Fruit fly (Drosophila melanogaster): ENCODE measurements around the gene pira.

Gene pira

DNA sequence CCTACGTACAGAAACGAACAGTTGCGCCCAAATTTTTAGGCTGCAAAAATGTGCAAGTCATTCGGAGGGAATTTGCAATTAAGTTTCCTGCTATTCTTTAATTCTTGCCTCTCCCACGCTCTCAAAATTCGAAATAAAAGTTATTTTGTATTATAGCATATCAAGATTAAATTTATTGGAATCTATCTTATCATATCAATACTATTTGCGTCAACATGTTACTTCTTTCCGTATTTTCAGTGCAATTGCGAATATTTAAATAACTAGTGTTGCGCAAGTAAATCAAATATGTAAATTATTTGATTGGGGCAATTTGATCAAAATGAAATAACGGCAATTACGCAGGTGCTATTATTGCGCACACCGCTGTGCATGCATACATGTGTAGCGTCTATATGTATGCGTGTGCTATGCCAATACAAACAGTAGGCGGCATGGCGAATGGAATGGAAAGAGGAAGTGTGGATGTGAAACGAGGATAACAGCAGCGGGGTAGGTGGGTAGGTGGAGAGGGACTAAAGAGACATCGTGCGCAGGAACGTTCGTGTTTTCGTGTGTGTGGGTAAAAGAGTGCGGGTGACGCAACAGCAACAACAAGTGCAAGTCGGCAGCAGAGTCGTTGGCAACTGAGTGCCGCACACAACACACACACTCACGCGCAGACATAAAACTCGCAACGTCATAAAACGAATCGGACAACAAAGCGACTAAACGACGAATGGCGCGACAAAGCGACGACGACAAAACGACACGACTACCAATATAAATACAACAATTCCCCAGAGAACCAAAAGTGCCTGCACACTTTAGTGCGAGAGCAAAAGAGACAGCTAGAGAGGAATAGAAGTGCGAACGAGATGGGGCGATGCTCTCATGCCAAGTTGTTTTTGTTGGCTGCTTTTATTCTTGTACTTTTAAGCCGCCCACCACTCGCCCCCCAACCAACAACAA lies 27.7 kb downstream of the pira start (continued):
- TF ChIP-seq Hr4 (GFP tag; optimal IDR thresholded peaks at IDR 0.05) = peak; percentile 93
- peak; percentile 90 for TF ChIP-seq CG6854 (GFP tag; optimal IDR thresholded peaks at IDR 0.05)
- peak; percentile 94 for TF ChIP-seq CG3032 (tag; optimal IDR thresholded peaks at IDR 0.05)
- peak; percentile 90 for TF ChIP-seq CG8319 (GFP tag; optimal IDR thresholded peaks at IDR 0.05)
- peak; percentile 95 for TF ChIP-seq CG11902 (GFP tag; optimal IDR thresholded peaks at IDR 0.05)
- peak; percentile 75 for TF ChIP-seq fd85E (GFP tag; optimal IDR thresholded peaks at IDR 0.05)
- TF ChIP-seq CG3919 (GFP tag; optimal IDR thresholded peaks at IDR 0.05) = peak; percentile 90
- peak; percentile 97 for TF ChIP-seq Sox15 (GFP tag; optimal IDR thresholded peaks at IDR 0.05)
- TF ChIP-seq dac (GFP tag; optimal IDR thresholded peaks at IDR 0.05) = peak; percentile 86
- TF ChIP-seq CG6808 (GFP tag; optimal IDR thresholded peaks at IDR 0.05) = peak; percentile 97
- peak; percentile 59 for TF ChIP-seq eg (GFP tag; IDR thresholded peaks at IDR 0.05)
- peak; percentile 77 for TF ChIP-seq fkh (GFP tag; optimal IDR thresholded peaks at IDR 0.05)
- peak; percentile 96 for TF ChIP-seq svp (GFP tag)
- peak; percentile 74; the same call in 2 of the 3 replicates for TF ChIP-seq CG8119 (GFP tag; IDR thresholded peaks at IDR 0.05)
- peak; percentile 86 for TF ChIP-seq CG16779 (tag; optimal IDR thresholded peaks at IDR 0.05)
- peak; percentile 55 for TF ChIP-seq CG1621 (tag; optimal IDR thresholded peaks at IDR 0.05)
- TF ChIP-seq OdsH (GFP tag; optimal IDR thresholded peaks at IDR 0.05) = peak; percentile 96
- TF ChIP-seq net (GFP tag; optimal IDR thresholded peaks at IDR 0.05) = peak; percentile 89
- TF ChIP-seq CG6792 (GFP tag; optimal IDR thresholded peaks at IDR 0.05) = peak; percentile 96
- TF ChIP-seq spab (GFP tag; optimal IDR thresholded peaks at IDR 0.05) = peak; percentile 91
- peak; percentile 97 for TF ChIP-seq pdm3 (GFP tag; optimal IDR thresholded peaks at IDR 0.05)
- TF ChIP-seq CG11762 (GFP tag; optimal IDR thresholded peaks at IDR 0.05; ENCODE audit: insufficient read depth) = peak; percentile 95
- TF ChIP-seq salr (GFP tag; optimal IDR thresholded peaks at IDR 0.05) = peak; percentile 79 to 95

DNA sequence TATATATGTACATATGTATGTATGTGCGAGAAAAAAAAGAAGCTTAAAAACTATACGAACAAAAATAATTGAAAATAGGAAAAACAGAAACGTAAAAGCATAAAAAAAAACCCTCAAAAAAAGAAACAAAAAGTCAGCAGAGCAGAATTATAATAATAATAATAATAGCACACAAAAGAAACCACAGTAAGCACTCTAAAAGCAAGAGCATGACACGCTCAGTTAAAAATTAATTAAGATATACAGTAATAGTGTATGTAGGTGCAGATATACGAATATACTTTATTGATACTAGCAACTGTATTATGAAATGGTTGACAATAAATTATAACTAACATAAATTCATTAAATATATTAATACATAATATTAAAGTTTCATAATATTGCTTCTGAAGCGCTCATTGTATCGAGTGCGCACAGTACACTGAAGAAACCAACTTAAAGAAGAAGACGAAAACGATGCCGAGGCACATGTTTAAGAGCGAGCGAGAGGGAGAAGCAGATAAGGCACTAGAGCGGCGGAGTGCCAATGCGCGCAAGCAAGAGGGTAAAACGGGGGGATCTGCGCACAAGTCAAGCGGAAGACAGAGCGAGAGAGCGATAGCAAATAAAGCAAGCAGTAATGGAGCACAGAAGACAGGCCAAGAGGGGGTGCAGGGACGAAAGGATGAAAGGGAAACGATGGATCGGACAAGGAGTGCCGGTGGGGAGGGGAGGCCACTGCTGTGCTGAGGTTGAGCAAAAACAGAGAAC lies 28.5 kb downstream of the pira start:
- peak; percentile 45 for TF ChIP-seq Gug (GFP tag; IDR thresholded peaks at IDR 0.05)
- no peak for TF ChIP-seq Eip93F (GFP tag; optimal IDR thresholded peaks at IDR 0.05)
- TF ChIP-seq Lpt (GFP tag; optimal IDR thresholded peaks at IDR 0.05) = peak; percentile 90
- TF ChIP-seq CG9139 (GFP tag; optimal IDR thresholded peaks at IDR 0.05) = peak; percentile 97
- peak; percentile 83 for TF ChIP-seq CG11294 (GFP tag; IDR thresholded peaks at IDR 0.05)
- no peak for TF ChIP-seq Eip75B (GFP tag; optimal IDR thresholded peaks at IDR 0.05)
- peak; percentile 69 for TF ChIP-seq CG11902 (GFP tag; optimal IDR thresholded peaks at IDR 0.05)
- peak; percentile 90 for TF ChIP-seq CG10631 (GFP tag; optimal IDR thresholded peaks at IDR 0.05)
- peak; percentile 87 for TF ChIP-seq achi (GFP tag; optimal IDR thresholded peaks at IDR 0.05)
- peak; percentile 54 for TF ChIP-seq CG6854 (GFP tag; optimal IDR thresholded peaks at IDR 0.05)
- TF ChIP-seq esn (GFP tag; optimal IDR thresholded peaks at IDR 0.05) = peak; percentile 80
- TF ChIP-seq spab (GFP tag; optimal IDR thresholded peaks at IDR 0.05) = peak; percentile 85
- TF ChIP-seq net (GFP tag; optimal IDR thresholded peaks at IDR 0.05) = peak; percentile 85
- TF ChIP-seq CG31627 (GFP tag; optimal IDR thresholded peaks at IDR 0.05) = peak; percentile 37
- peak; percentile 81 for TF ChIP-seq vri (GFP tag; optimal IDR thresholded peaks at IDR 0.05)
- TF ChIP-seq CG6276 (GFP tag; optimal IDR thresholded peaks at IDR 0.05) = peak; percentile 91
- peak; percentile 17 for TF ChIP-seq Hr39 (GFP tag; optimal IDR thresholded peaks at IDR 0.05)
- TF ChIP-seq CG3919 (GFP tag; optimal IDR thresholded peaks at IDR 0.05) = peak; percentile 78
- peak; percentile 91 for TF ChIP-seq CG8119 (GFP tag; IDR thresholded peaks at IDR 0.05)
- peak; percentile 76 for TF ChIP-seq CG6792 (GFP tag; optimal IDR thresholded peaks at IDR 0.05)
- TF ChIP-seq dac (GFP tag; optimal IDR thresholded peaks at IDR 0.05) = no peak
- TF ChIP-seq OdsH (GFP tag; optimal IDR thresholded peaks at IDR 0.05) = peak; percentile 88
- TF ChIP-seq acj6 (GFP tag; optimal IDR thresholded peaks at IDR 0.05) = peak; percentile 84
- peak; percentile 90 for TF ChIP-seq CG11762 (GFP tag; optimal IDR thresholded peaks at IDR 0.05; ENCODE audit: insufficient read depth)
- TF ChIP-seq fd85E (GFP tag; optimal IDR thresholded peaks at IDR 0.05) = no peak
- peak; percentile 71 for TF ChIP-seq svp (GFP tag)
- TF ChIP-seq CG15336 (GFP tag; IDR thresholded peaks at IDR 0.05) = peak; percentile 76
- TF ChIP-seq CG6808 (GFP tag; optimal IDR thresholded peaks at IDR 0.05) = peak; percentile 89
- peak; percentile 69 for TF ChIP-seq pdm3 (GFP tag; optimal IDR thresholded peaks at IDR 0.05)
- peak; percentile 80 for TF ChIP-seq CG10669 (GFP tag; optimal IDR thresholded peaks at IDR 0.05)
- peak; percentile 97 for TF ChIP-seq CG6163 (GFP tag; IDR thresholded peaks at IDR 0.05)
- TF ChIP-seq Sox14 (GFP tag; optimal IDR thresholded peaks at IDR 0.05) = no peak
- TF ChIP-seq Smox (GFP tag; optimal IDR thresholded peaks at IDR 0.05) = peak; percentile 62
- peak; percentile 88 for TF ChIP-seq CG16779 (tag; optimal IDR thresholded peaks at IDR 0.05)
- TF ChIP-seq topi (GFP tag; optimal IDR thresholded peaks at IDR 0.05) = peak; percentile 48
- TF ChIP-seq CG34406 (GFP tag; optimal IDR thresholded peaks at IDR 0.05) = peak; percentile 91
- TF ChIP-seq salr (GFP tag; optimal IDR thresholded peaks at IDR 0.05) = peak; percentile 24 to 93

All from whole organism, prepupa.